Worm (Caenorhabditis elegans) whole organism, young adult: ENCODE data around the gene Y38F2AR.3.

Experiments used
- B0035.1 ChIP-seq: sonication (generic microtip); optimal IDR thresholded peaks from 2 replicates; lab custom pipeline; 2016; ENCODE audit warnings: missing genetic modification characterization, mild to moderate bottlenecking, missing compliant biosample characterization, missing genotype, missing genetic modification reagents
- B0336.3 ChIP-seq: fragments of 200-800 bp; sonication (Bioruptor generic); IDR thresholded peaks from 2 replicates; pipeline ENCODE4 v1.3.6; 2022; ENCODE audit warnings: missing genetic modification characterization, missing compliant biosample characterization
- C06A6.2 ChIP-seq: fragments of 200-800 bp; sonication (Bioruptor generic); conservative IDR thresholded peaks from 2 replicates; pipeline ENCODE4 v1.3.6; 2022; ENCODE audit warnings: missing genetic modification characterization, missing compliant biosample characterization
- C17E4.6 ChIP-seq: fragments of 200-800 bp; sonication (Bioruptor generic); IDR thresholded peaks from 2 replicates; pipeline ENCODE4 v1.3.6; 2022; ENCODE audit warnings: missing genetic modification reagents, missing genetic modification characterization, missing compliant biosample characterization
- F22D6.2 ChIP-seq: sonication (generic microtip); optimal IDR thresholded peaks from 2 replicates; lab custom pipeline; 2016; ENCODE audit warnings: mild to moderate bottlenecking, missing genetic modification characterization, missing compliant biosample characterization
- F33H1.4 ChIP-seq: fragments of 200-800 bp; sonication (Bioruptor generic); IDR thresholded peaks from 2 replicates; pipeline ENCODE4 v1.3.6; 2022; ENCODE audit warnings: missing genetic modification reagents, missing genetic modification characterization, missing compliant biosample characterization
- F39B2.1 ChIP-seq: fragments of 200-800 bp; sonication (Bioruptor generic); IDR thresholded peaks from 2 replicates; pipeline ENCODE4 v1.3.6; 2022; ENCODE audit warnings: missing genetic modification reagents, missing genetic modification characterization, missing compliant biosample characterization
- F49E8.2 ChIP-seq: sonication (generic microtip); optimal IDR thresholded peaks from 3 replicates; lab custom pipeline; 2017; ENCODE audit warnings: missing genetic modification characterization, mild to moderate bottlenecking, missing compliant biosample characterization, antibody characterized with exemption, moderate library complexity; ENCODE audit not compliant: insufficient read depth
- F52B5.7 ChIP-seq: sonication (generic microtip); optimal IDR thresholded peaks from 2 replicates; lab custom pipeline; 2016; ENCODE audit warnings: mild to moderate bottlenecking, missing genetic modification characterization, missing compliant biosample characterization
- F57A8.1 ChIP-seq: fragments of 200-800 bp; sonication (Bioruptor generic); optimal IDR thresholded peaks from 2 replicates; lab custom pipeline; 2018; ENCODE audit warnings: mild to moderate bottlenecking, missing genetic modification characterization, moderate library complexity, missing compliant biosample characterization
- Y56A3A.18 ChIP-seq: fragments of 200-800 bp; sonication (Bioruptor generic); IDR thresholded peaks from 2 replicates; pipeline ENCODE4 v1.3.6; 2022; ENCODE audit warnings: missing genetic modification reagents, missing genetic modification characterization, missing compliant biosample characterization
- akir-1 ChIP-seq: fragments of 200-800 bp; sonication (Bioruptor generic); optimal IDR thresholded peaks from 2 replicates; lab custom pipeline; 2018; ENCODE audit warnings: mild to moderate bottlenecking, missing genetic modification characterization, moderate library complexity, missing compliant biosample characterization
- ama-1 ChIP-seq, 3 experiments: fragments of 150-350 bp in 1 of 3; sonication (generic microtip) in 2 of 3; optimal IDR thresholded peaks; 2 replicates each; lab custom pipeline; 2014 to 2018; ENCODE audit warnings: missing biosample characterization in 2 of 3, missing genetic modification characterization in 2 of 3, missing genetic modification reagents in 2 of 3
- aptf-2 ChIP-seq: fragments of 200-800 bp; sonication (Bioruptor generic); conservative IDR thresholded peaks from 2 replicates; pipeline ENCODE4 v1.3.6; 2022; ENCODE audit warnings: missing genetic modification reagents, missing genetic modification characterization, missing compliant biosample characterization
- aptf-3 ChIP-seq: fragments of 200-800 bp; sonication (Bioruptor generic); IDR thresholded peaks from 2 replicates; pipeline ENCODE4 v1.3.6; 2022; ENCODE audit warnings: missing genetic modification characterization, missing compliant biosample characterization
- athp-1 ChIP-seq: sonication (generic microtip); optimal IDR thresholded peaks from 2 replicates; lab custom pipeline; 2017; ENCODE audit warnings: mild to moderate bottlenecking, missing genetic modification characterization, missing compliant biosample characterization
- attf-5 ChIP-seq: fragments of 200-800 bp; sonication (Bioruptor generic); optimal IDR thresholded peaks from 2 replicates; lab custom pipeline; 2018; ENCODE audit warnings: mild to moderate bottlenecking, missing genetic modification characterization, missing compliant biosample characterization
- attf-6 ChIP-seq: fragments of 200-800 bp; sonication (Bioruptor generic); IDR thresholded peaks from 2 replicates; pipeline ENCODE4 v1.3.6; 2022; ENCODE audit warnings: missing genetic modification reagents, missing genetic modification characterization, missing compliant biosample characterization
- bed-2 ChIP-seq: fragments of 200-800 bp; sonication (Bioruptor generic); IDR thresholded peaks from 2 replicates; pipeline ENCODE4 v1.3.6; 2022; ENCODE audit warnings: missing genetic modification reagents, missing genetic modification characterization, missing compliant biosample characterization
- cebp-2 ChIP-seq: fragments of 200-800 bp; sonication (Bioruptor generic); IDR thresholded peaks from 2 replicates; pipeline ENCODE4 v1.3.6; 2022; ENCODE audit warnings: missing genetic modification characterization, missing compliant biosample characterization
- ceh-40 ChIP-seq: fragments of 200-800 bp; sonication (Bioruptor generic); IDR thresholded peaks from 2 replicates; pipeline ENCODE4 v1.3.6; 2022; ENCODE audit warnings: missing genetic modification characterization, missing compliant biosample characterization
- ceh-91 ChIP-seq: fragments of 200-800 bp; sonication (Bioruptor generic); IDR thresholded peaks from 2 replicates; pipeline ENCODE4 v1.3.6; 2022; ENCODE audit warnings: missing genetic modification reagents, missing genetic modification characterization, missing compliant biosample characterization
- chd-7 ChIP-seq: sonication (generic microtip); optimal IDR thresholded peaks from 2 replicates; lab custom pipeline; 2016; ENCODE audit warnings: mild to moderate bottlenecking, missing genetic modification characterization, moderate library complexity, missing compliant biosample characterization
- die-1 ChIP-seq: sonication (generic microtip); optimal IDR thresholded peaks from 2 replicates; lab custom pipeline; 2016; ENCODE audit warnings: missing genotype, mild to moderate bottlenecking, missing genetic modification characterization, missing compliant biosample characterization
- dox-1 ChIP-seq: fragments of 200-800 bp; sonication (Bioruptor generic); IDR thresholded peaks from 2 replicates; pipeline ENCODE4 v1.3.6; 2022; ENCODE audit warnings: missing genetic modification reagents, missing genetic modification characterization, missing compliant biosample characterization
- dpff-1 ChIP-seq: sonication (generic microtip); optimal IDR thresholded peaks from 2 replicates; lab custom pipeline; 2017; ENCODE audit warnings: mild to moderate bottlenecking, missing genetic modification characterization, missing compliant biosample characterization
- dpl-1 ChIP-seq: fragments of 150-350 bp; optimal IDR thresholded peaks from 2 replicates; lab custom pipeline; 2014; ENCODE audit warnings: missing biosample characterization, missing genetic modification reagents, missing genetic modification characterization
- egl-44 ChIP-seq: fragments of 200-800 bp; sonication (Bioruptor generic); IDR thresholded peaks from 2 replicates; pipeline ENCODE4 v1.3.6; 2022; ENCODE audit warnings: missing genetic modification reagents, missing genetic modification characterization, missing compliant biosample characterization
- ets-4 ChIP-seq: fragments of 200-800 bp; sonication (Bioruptor generic); optimal IDR thresholded peaks from 2 replicates; lab custom pipeline; 2018; ENCODE audit warnings: mild to moderate bottlenecking, missing genetic modification characterization, missing compliant biosample characterization
- fkh-3 ChIP-seq: sonication (generic microtip); optimal IDR thresholded peaks from 2 replicates; lab custom pipeline; 2016; ENCODE audit warnings: mild to moderate bottlenecking, missing genetic modification characterization, missing compliant biosample characterization
- hsf-1 ChIP-seq: fragments of 200-800 bp; sonication (Bioruptor generic); IDR thresholded peaks from 2 replicates; pipeline ENCODE4 v1.3.6; 2022; ENCODE audit warnings: missing genetic modification reagents, missing genetic modification characterization, missing compliant biosample characterization
- let-526 ChIP-seq: fragments of 200-800 bp; sonication (Bioruptor generic); IDR thresholded peaks from 2 replicates; pipeline ENCODE4 v1.3.6; 2022; ENCODE audit warnings: missing genetic modification reagents, missing genetic modification characterization, missing compliant biosample characterization
- lin-26 ChIP-seq: fragments of 200-800 bp; sonication (Bioruptor generic); IDR thresholded peaks from 2 replicates; pipeline ENCODE4 v1.3.6; 2022; ENCODE audit warnings: missing genetic modification reagents, missing genetic modification characterization, missing compliant biosample characterization
- lin-40 ChIP-seq: sonication (generic microtip); optimal IDR thresholded peaks from 2 replicates; lab custom pipeline; 2016; ENCODE audit warnings: missing genetic modification characterization, mild to moderate bottlenecking, missing compliant biosample characterization, missing genotype, missing genetic modification reagents
- lsl-1 ChIP-seq: fragments of 200-800 bp; sonication (Bioruptor generic); optimal IDR thresholded peaks from 2 replicates; lab custom pipeline; 2018; ENCODE audit warnings: mild to moderate bottlenecking, missing genetic modification characterization, moderate library complexity, missing compliant biosample characterization
- madf-3 ChIP-seq: fragments of 200-800 bp; sonication (Bioruptor generic); IDR thresholded peaks from 2 replicates; pipeline ENCODE4 v1.3.6; 2022; ENCODE audit warnings: missing genetic modification reagents, missing genetic modification characterization, missing compliant biosample characterization
- nhr-80 ChIP-seq: sonication (generic microtip); optimal IDR thresholded peaks from 2 replicates; lab custom pipeline; 2016; ENCODE audit warnings: missing genetic modification characterization, missing compliant biosample characterization
- nhr-90 ChIP-seq: sonication (generic microtip); optimal IDR thresholded peaks from 2 replicates; lab custom pipeline; 2016; ENCODE audit warnings: missing genotype, mild to moderate bottlenecking, missing genetic modification characterization, missing compliant biosample characterization
- pbrm-1 ChIP-seq: fragments of 200-800 bp; sonication (Bioruptor generic); IDR thresholded peaks from 2 replicates; pipeline ENCODE4 v1.3.6; 2022; ENCODE audit warnings: missing genetic modification reagents, missing genetic modification characterization, missing compliant biosample characterization
- rcor-1 ChIP-seq: fragments of 200-800 bp; sonication (Bioruptor generic); IDR thresholded peaks from 2 replicates; pipeline ENCODE4 v1.3.6; 2022; ENCODE audit warnings: missing genetic modification reagents, missing genetic modification characterization, missing compliant biosample characterization
- repo-1 ChIP-seq: sonication (generic microtip); optimal IDR thresholded peaks from 2 replicates; lab custom pipeline; 2017; ENCODE audit warnings: mild to moderate bottlenecking, missing genetic modification characterization, missing compliant biosample characterization
- tbx-9 ChIP-seq: sonication (generic microtip); optimal IDR thresholded peaks from 2 replicates; lab custom pipeline; 2016; ENCODE audit warnings: borderline replicate concordance, missing genetic modification characterization, inconsistent platforms, missing compliant biosample characterization
- unc-130 ChIP-seq: sonication (generic microtip); optimal IDR thresholded peaks from 2 replicates; lab custom pipeline; 2016; ENCODE audit warnings: missing genetic modification reagents, missing genetic modification characterization, missing compliant biosample characterization
- zfh-2 ChIP-seq: fragments of 200-800 bp; sonication (Bioruptor generic); conservative IDR thresholded peaks from 2 replicates; pipeline ENCODE4 v1.3.6; 2022; ENCODE audit warnings: missing genetic modification reagents, missing genetic modification characterization, missing compliant biosample characterization
- ztf-22 ChIP-seq: fragments of 200-800 bp; sonication (Bioruptor generic); optimal IDR thresholded peaks from 2 replicates; lab custom pipeline; 2018; ENCODE audit warnings: mild to moderate bottlenecking, missing genetic modification characterization, moderate library complexity, missing compliant biosample characterization
- ztf-26 ChIP-seq: sonication (generic microtip); optimal IDR thresholded peaks from 2 replicates; lab custom pipeline; 2017; ENCODE audit warnings: missing genetic modification characterization, missing compliant biosample characterization
- ztf-28 ChIP-seq: fragments of 200-800 bp; sonication (Bioruptor generic); IDR thresholded peaks from 2 replicates; pipeline ENCODE4 v1.3.6; 2022; ENCODE audit warnings: missing genetic modification reagents, missing genetic modification characterization, missing compliant biosample characterization
- ztf-3 ChIP-seq: fragments of 200-800 bp; sonication (Bioruptor generic); optimal IDR thresholded peaks from 2 replicates; lab custom pipeline; 2018; ENCODE audit warnings: mild to moderate bottlenecking, missing genetic modification characterization, missing compliant biosample characterization

Gene Y38F2AR.3

ce11 chrIV:2388949-2389495 is 5.2 kb downstream of the Y38F2AR.3 start, which contains the start of gene trap-3 (continued):
- TF ChIP-seq athp-1 (tag; lab: Kevin White, UChicago) = peak; percentile 92
- TF ChIP-seq cebp-2 (GFP tag; lab: Robert Waterston, UW) = peak; percentile 84; the same call in 1 of the 2 replicates
- peak; percentile 72; the same call in 1 of the 2 replicates for TF ChIP-seq ztf-28
- TF ChIP-seq F57A8.1 (GFP tag; lab: Kevin White, UChicago) = peak; percentile 11
- no peak for TF ChIP-seq fkh-3 (tag; lab: Kevin White, UChicago)
- TF ChIP-seq F39B2.1 (GFP tag; lab: Robert Waterston, UW) = 0 out of 2 replicates have a peak, but pooled peaks have one; percentile 69
- peak; percentile 88 for TF ChIP-seq C06A6.2 (GFP tag; lab: Robert Waterston, UW)
- peak; percentile 88 for TF ChIP-seq ceh-91 (GFP tag; lab: Robert Waterston, UW)
- peak; percentile 81 for TF ChIP-seq F49E8.2 (tag; lab: Kevin White, UChicago)
- peak; percentile 75 for TF ChIP-seq hsf-1 (GFP tag; lab: Robert Waterston, UW)
- peak; percentile 98 for TF ChIP-seq attf-5 (GFP tag; lab: Kevin White, UChicago)
- peak; percentile 29 for TF ChIP-seq unc-130 (GFP tag; lab: Kevin White, UChicago)
- TF ChIP-seq let-526 (GFP tag; lab: Robert Waterston, UW) = peak; percentile 95
- no peak for TF ChIP-seq dpff-1 (tag; lab: Kevin White, UChicago)
- TF ChIP-seq Y56A3A.18 = peak; percentile 87; the same call in 1 of the 2 replicates
- TF ChIP-seq aptf-2 (GFP tag; lab: Robert Waterston, UW) = no peak
- TF ChIP-seq egl-44 (GFP tag; lab: Robert Waterston, UW) = peak; percentile 95
- TF ChIP-seq die-1 (tag; lab: Kevin White, UChicago) = peak; percentile 66
- TF ChIP-seq akir-1 (GFP tag; lab: Kevin White, UChicago) = no peak
- TF ChIP-seq zfh-2 (GFP tag; lab: Robert Waterston, UW) = peak; percentile 98
- TF ChIP-seq bed-2 (GFP tag; lab: Robert Waterston, UW) = 0 out of 2 replicates have a peak, but pooled peaks have one; percentile 73
- TF ChIP-seq repo-1 (tag; lab: Kevin White, UChicago) = peak; percentile 87
- TF ChIP-seq tbx-9 = no peak
- peak; percentile 99 for TF ChIP-seq dox-1
- TF ChIP-seq ceh-40 (GFP tag; lab: Robert Waterston, UW) = peak; percentile 88
- TF ChIP-seq nhr-80 (tag; lab: Kevin White, UChicago) = peak; percentile 99
- TF ChIP-seq C17E4.6 (GFP tag; lab: Robert Waterston, UW) = peak; percentile 92
- peak; percentile 96 for TF ChIP-seq madf-3 (GFP tag; lab: Robert Waterston, UW)
- TF ChIP-seq ztf-3 (GFP tag; lab: Kevin White, UChicago) = peak; percentile 82
- peak; percentile 74 for TF ChIP-seq lin-26
- TF ChIP-seq pbrm-1 (GFP tag; lab: Robert Waterston, UW) = peak; percentile 96
- peak; percentile 85 for TF ChIP-seq F52B5.7
- TF ChIP-seq dpl-1 = peak; percentile 66
- peak; percentile 97 for TF ChIP-seq B0336.3 (GFP tag; lab: Robert Waterston, UW)
- peak; percentile 88 for TF ChIP-seq lsl-1 (GFP tag; lab: Kevin White, UChicago)
- TF ChIP-seq aptf-3 (GFP tag; lab: Robert Waterston, UW) = no peak
- TF ChIP-seq ama-1 (optimal IDR thresholded peaks at IDR 0.05; lab: Kevin White, UChicago) = no peak
- TF ChIP-seq ama-1 (GFP tag; optimal IDR thresholded peaks at IDR 0.05; lab: Kevin White, UChicago) = peak in 1 of 2 experiments; percentile 61
- peak; percentile 96 for TF ChIP-seq rcor-1
- TF ChIP-seq B0035.1 (tag; lab: Kevin White, UChicago) = peak; percentile 83
- TF ChIP-seq ztf-22 (GFP tag; lab: Kevin White, UChicago) = peak; percentile 96
- TF ChIP-seq chd-7 (tag; lab: Kevin White, UChicago) = peak; percentile 95
- TF ChIP-seq lin-40 (tag; lab: Kevin White, UChicago) = peak; percentile 97
- peak; percentile 86 for TF ChIP-seq F22D6.2 (tag; lab: Kevin White, UChicago)
- TF ChIP-seq ets-4 (GFP tag; lab: Kevin White, UChicago) = peak; percentile 94
- peak; percentile 83 for TF ChIP-seq F33H1.4 (GFP tag; lab: Robert Waterston, UW)
- TF ChIP-seq ztf-26 = peak; percentile 97
- TF ChIP-seq attf-6 (GFP tag; lab: Robert Waterston, UW) = peak; percentile 85
- peak; percentile 98 for TF ChIP-seq nhr-90
